Worm (Caenorhabditis elegans): ENCODE data around the gene F40G12.7.
"Not testable (repeated sequence)": the region's sequence is repeated elsewhere in the genome, so short reads cannot be mapped to it uniquely, and the experiment has no call there.

F40G12.7 gene

DNA sequence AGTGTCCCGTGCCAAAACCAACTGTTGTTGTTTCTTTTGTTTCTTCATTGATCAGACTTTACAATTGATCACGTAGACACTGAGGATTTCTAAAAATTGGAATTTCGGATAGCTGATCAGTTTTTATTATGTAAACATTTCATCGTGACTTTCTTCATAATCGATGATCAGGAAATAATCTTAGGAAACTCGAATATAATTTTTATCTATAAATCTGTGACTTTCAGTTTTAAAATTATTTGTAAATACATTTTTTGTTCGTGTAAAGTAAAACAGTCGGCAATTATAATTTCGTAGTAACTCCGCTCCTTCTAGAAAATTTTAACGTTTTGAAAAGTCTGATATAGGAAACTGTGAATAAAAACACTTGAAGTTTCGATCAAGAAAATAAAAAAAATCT is 3.6 kb upstream of the F40G12.7 start, which contains the start of gene F40G12.5:
Gene F40G12.5, minus strand, starts transcription at position 101 of the 400 bp plus-strand sequence.
- no peak for TF ChIP-seq unc-62 (GFP tag; optimal IDR thresholded peaks at IDR 0.05)

- TF ChIP-seq unc-62 (GFP tag; optimal IDR thresholded peaks at IDR 0.05), result no peak
Observed at ce11 chrV:14273019-14273418, 1.3 kb upstream of the F40G12.7 start, which contains the start of gene F40G12.6. TSS of gene F40G12.6 (minus strand) at chrV:14273119.

DNA sequence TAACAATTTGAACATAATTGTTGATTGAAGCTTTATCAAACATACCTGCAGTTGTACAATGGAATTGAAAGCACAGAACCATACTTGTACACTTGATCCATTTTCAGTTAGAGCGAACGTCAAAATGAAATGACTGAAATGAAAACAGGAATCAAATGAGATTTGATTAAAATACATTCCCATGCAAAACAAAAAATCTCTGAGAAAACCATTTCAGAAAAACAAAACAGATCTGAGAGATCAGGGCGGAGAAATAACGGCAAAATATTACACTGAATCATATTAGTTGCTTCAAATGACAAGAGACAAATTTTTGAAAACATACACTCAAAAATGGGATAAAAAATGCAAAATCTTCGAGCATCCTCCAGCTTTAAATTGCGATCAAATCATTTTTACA is 5.4 kb downstream of the F40G12.7 start, which contains the start of gene srt-33:
Gene srt-33, minus strand, starts transcription at position 101 of the 400 bp plus-strand sequence.
- no peak for TF ChIP-seq unc-62 (GFP tag; optimal IDR thresholded peaks at IDR 0.05)

DNA sequence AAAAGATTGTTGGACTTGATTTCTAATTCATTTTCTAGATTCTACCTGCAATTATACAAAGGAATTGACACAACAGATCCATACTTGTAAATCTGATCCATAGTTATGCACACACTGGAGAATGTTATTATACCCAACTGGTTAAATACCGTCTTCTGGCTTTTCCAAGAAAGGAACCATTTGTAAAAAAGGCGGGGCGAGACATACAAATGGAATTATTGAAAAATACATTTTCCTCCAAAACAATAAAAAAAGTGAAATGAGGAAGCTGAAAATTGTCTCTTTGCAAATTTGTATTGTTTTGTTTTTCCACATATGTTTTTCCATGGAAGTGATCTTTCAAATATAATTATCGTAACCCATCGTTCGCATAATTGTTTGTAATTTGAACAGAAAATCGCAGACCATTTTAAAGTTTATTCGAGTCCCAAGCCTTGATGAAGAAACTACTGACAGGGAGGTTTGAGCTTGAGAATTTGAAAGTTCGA is 7.9 kb downstream of the F40G12.7 start, which contains the start of the genes srt-74 and F40G12.9:
Gene srt-74, minus strand, starts transcription at position 101 of the 488 bp plus-strand sequence.
Gene F40G12.9, plus strand, starts transcription at position 438 of the 488 bp plus-strand sequence.
- no peak for TF ChIP-seq unc-62 (GFP tag; optimal IDR thresholded peaks at IDR 0.05)

ce11 chrV:14283241-14283640 is 8.9 kb downstream of the F40G12.7 start, which contains the start of gene F40G12.10:
TSS of gene F40G12.10 (plus strand) at chrV:14283541.
- TF ChIP-seq unc-62 (GFP tag; optimal IDR thresholded peaks at IDR 0.05), result no peak

DNA sequence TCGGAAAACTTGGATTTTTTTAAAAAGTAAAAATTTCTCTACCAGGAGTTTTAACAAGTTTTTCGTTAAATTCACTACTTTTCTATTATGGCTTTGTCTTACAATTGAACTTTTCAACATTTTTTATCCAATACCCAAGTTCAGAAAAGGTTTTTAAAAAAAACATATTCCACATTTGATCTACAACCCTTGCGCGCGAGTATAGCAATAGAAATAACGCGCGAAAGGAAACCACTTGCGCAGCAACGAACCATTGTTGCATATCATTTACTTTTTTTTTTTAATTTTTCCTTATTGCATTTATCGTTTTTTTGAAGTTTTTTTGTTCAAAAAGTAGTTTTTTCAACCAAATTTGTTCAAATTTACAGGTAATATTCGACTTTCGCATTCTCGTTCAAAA is 11.4 kb downstream of the F40G12.7 start, which contains the start of gene F40G12.11:
Gene F40G12.11, plus strand, starts transcription at position 369 of the 400 bp plus-strand sequence.
- no peak for TF ChIP-seq unc-62 (GFP tag; optimal IDR thresholded peaks at IDR 0.05)

DNA sequence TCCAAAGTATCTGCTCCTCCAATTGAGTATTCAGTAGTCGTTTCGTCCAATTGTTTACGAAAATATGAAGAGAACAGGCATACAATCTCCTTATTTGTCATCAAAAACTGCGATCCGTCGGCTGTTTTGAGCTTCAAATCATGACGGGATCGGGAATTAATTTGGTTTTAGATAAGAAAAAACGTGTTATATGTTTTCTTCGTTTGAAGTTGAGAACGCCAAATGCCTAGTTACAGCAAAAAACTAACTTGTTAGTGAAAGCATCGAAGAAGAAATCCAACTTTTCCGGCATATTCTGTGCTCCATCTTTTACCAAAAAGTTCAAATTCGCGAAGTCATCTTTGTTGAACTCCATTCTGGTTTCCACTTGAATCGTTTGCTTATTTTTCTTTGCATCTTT is 15.0 kb downstream of the F40G12.7 start, which contains the start of gene F14D7.1:
Gene F14D7.1, minus strand, starts transcription at position 101 of the 400 bp plus-strand sequence.
- TF ChIP-seq unc-62 (GFP tag; optimal IDR thresholded peaks at IDR 0.05), result no peak

ce11 chrV:14290636-14291035 is 16.3 kb downstream of the F40G12.7 start, which contains the start of gene F14D7.18:
TSS of gene F14D7.18 (minus strand) at chrV:14290736.
- no peak for TF ChIP-seq unc-62 (GFP tag; optimal IDR thresholded peaks at IDR 0.05)

DNA sequence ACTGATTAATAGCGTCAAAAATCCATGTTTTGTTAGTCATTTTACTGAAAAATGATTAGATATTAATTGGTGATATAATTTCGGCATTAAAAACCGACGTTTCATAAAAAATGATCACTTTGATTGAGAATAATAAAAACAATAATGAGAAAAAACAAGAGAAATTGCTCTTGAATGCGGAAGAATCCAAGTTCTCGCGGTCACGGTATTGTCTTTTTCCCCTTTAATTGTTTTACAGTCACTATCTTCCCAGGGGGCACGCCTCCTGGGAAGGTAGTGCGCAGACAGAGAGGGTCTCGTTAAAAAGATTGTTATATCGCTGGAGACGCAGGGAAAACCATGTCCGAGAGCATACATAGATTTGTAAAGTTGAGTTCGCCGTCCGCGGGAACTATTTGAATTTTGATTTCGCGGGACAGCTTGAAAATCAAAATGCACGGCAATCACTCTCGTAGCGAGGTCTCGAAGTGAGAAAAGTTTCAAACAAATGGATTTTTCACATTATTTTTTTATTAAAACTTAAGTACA is 19.4 kb downstream of the F40G12.7 start, which contains the start of gene F14D7.2:
Gene F14D7.2, minus strand, starts transcription at position 51 of the 528 bp plus-strand sequence.
- no peak for TF ChIP-seq unc-62 (GFP tag; optimal IDR thresholded peaks at IDR 0.05)

DNA sequence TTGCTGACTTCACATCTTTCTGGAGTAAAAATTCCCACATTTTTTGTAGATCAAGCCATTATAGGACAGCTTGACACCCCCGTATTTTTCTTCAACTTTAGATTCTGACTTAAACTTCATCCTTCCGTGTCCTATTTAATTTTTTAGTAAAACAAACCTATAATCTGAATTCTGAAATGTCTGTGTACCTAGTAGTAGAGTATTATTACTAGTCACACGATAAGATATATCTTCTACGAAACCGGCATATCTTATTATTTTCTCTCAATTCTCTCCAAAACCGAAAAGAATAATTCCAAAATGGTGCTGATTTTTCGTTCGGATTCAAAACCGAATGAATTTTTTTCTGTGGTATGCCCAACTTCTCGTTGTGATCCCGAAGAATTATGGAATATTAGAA is 20.0 kb downstream of the F40G12.7 start, which contains the start of gene F14D7.9:
Gene F14D7.9, plus strand, starts transcription at position 301 of the 400 bp plus-strand sequence.
- TF ChIP-seq unc-62 (GFP tag; optimal IDR thresholded peaks at IDR 0.05), result no peak

DNA sequence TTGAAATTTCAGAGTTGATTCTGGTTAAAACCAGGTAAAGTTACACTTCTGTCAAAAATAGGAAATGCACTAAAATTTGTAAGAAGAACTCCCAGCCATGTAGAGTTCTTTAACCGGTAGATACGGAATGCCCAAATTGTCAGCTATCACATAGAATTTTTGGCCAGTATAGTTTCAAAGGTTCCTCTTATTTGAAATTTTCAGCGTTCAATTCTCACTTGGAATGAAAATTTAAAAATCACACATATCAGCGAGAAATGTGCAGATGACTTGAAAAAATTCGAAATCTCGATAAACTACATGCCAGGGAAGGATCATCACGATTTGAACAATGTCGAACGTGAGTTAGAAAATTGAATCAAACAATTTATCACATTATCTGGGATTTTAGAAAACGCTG is 22.1 kb downstream of the F40G12.7 start, which contains the start of gene F14D7.3:
Gene F14D7.3, plus strand, starts transcription at position 301 of the 400 bp plus-strand sequence.
- TF ChIP-seq unc-62 (GFP tag; optimal IDR thresholded peaks at IDR 0.05), result no peak

ce11 chrV:14299569-14300064 is 25.2 kb downstream of the F40G12.7 start, which contains the start of the genes spig-3 and F14D7.12:
TSS of gene spig-3 (minus strand) at chrV:14299669.
TSS of gene F14D7.12 (plus strand) at chrV:14300014.
- TF ChIP-seq unc-62 (GFP tag; optimal IDR thresholded peaks at IDR 0.05), result no peak

- no peak for TF ChIP-seq unc-62 (GFP tag; optimal IDR thresholded peaks at IDR 0.05)
Observed at ce11 chrV:14301076-14301475, 26.7 kb downstream of the F40G12.7 start, which contains the start of gene F14D7.6. TSS of gene F14D7.6 (plus strand) at chrV:14301413.

DNA sequence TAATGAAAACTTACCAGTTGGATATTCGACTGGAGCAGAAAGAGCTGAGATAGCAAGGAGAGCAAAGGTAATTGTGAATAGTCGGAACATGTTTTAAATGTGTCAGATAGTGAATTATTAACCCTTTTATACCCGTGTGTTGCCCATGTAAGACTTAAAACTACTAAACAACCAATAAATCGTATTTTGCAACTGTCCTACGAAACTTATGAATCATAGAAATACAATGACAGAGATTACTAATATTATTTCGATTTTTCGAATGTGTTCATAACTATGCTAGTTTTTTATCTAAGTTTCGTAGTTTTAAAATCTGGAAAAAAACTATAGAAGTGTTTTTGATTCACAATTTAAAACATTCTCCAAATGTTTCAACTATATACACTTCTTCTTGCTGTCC is 32.4 kb downstream of the F40G12.7 start, which contains the start of gene spig-4:
Gene spig-4, minus strand, starts transcription at position 101 of the 400 bp plus-strand sequence.
- TF ChIP-seq unc-62 (GFP tag; optimal IDR thresholded peaks at IDR 0.05), result not testable (repeated sequence)

DNA sequence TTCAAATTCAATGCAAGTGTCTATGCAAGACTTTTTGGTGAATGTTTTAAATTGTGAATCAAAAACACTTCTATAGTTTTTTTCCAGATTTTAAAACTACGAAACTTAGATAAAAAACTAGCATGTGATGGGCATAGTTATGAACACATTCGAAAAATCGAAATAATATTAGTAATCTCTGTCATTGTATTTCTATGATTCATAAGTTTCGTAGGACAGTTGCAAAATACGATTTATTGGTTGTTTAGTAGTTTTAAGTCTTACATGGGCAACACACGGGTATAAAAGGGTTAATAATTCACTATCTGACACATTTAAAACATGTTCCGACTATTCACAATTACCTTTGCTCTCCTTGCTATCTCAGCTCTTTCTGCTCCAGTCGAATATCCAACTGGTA is 33.8 kb downstream of the F40G12.7 start, which contains the start of gene spig-5:
Gene spig-5, plus strand, starts transcription at position 301 of the 400 bp plus-strand sequence.
- TF ChIP-seq unc-62 (GFP tag; optimal IDR thresholded peaks at IDR 0.05), result not testable (repeated sequence)

DNA sequence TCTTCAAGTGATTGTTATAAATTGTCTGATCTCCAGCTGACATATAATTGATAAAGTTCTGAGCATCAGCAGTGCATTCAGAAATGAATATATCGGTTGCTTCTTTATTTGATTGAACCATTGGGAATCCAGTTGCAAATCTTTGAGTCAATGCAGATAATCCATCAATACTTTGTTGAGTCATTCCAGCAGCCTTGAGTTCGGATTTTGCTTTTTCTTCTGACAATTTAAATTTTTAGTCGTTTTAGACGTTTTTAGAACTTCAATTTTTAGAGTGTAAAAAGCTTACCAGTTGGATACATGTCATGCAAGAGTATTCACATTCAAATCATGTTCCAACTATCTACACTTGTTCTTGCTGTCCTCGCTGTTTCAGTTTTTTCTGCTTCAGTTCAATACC is 35.3 kb downstream of the F40G12.7 start, which contains the start of gene F14D7.14:
Gene F14D7.14, plus strand, starts transcription at position 301 of the 400 bp plus-strand sequence.
- TF ChIP-seq unc-62 (GFP tag; optimal IDR thresholded peaks at IDR 0.05), result not testable (repeated sequence)

All from whole organism, dauer.